Worm (Caenorhabditis elegans) whole organism, L3 larva: ENCODE measurements around the gene Y43F8B.3.

Experiments
- aly-2 ChIP-seq: fragments of 150-350 bp; optimal IDR thresholded peaks from 2 replicates; lab custom pipeline; 2014; ENCODE audit warnings: missing biosample characterization, missing genetic modification characterization
- ama-1 ChIP-seq: fragments of 150-350 bp; optimal IDR thresholded peaks from 2 replicates; lab custom pipeline; 2018
- ceh-16 ChIP-seq: sonication (generic microtip); optimal IDR thresholded peaks from 2 replicates; lab custom pipeline; 2017; ENCODE audit warnings: missing biosample characterization, missing genetic modification characterization
- lin-15B ChIP-seq: fragments of 150-350 bp; optimal IDR thresholded peaks from 2 replicates; lab custom pipeline; 2014; ENCODE audit warnings: missing biosample characterization, missing genetic modification characterization
- lin-39 ChIP-seq: fragments of 150-350 bp; optimal IDR thresholded peaks from 2 replicates; lab custom pipeline; 2018; ENCODE audit warnings: missing biosample characterization, missing genetic modification reagents, missing genetic modification characterization
- nhr-23 ChIP-seq: fragments of 150-350 bp; optimal IDR thresholded peaks from 2 replicates; lab custom pipeline; 2014; ENCODE audit warnings: missing biosample characterization, missing genetic modification reagents, missing genetic modification characterization
- sea-2 ChIP-seq: fragments of 150-350 bp; sonication (generic microtip); optimal IDR thresholded peaks from 4 replicates; lab custom pipeline; 2014; ENCODE audit warnings: missing biosample characterization, missing genetic modification reagents, missing genetic modification characterization
- tbx-2 ChIP-seq: sonication (generic microtip); optimal IDR thresholded peaks from 2 replicates; lab custom pipeline; 2016; ENCODE audit warnings: mild to moderate bottlenecking, missing genetic modification characterization, missing compliant biosample characterization

DNA sequence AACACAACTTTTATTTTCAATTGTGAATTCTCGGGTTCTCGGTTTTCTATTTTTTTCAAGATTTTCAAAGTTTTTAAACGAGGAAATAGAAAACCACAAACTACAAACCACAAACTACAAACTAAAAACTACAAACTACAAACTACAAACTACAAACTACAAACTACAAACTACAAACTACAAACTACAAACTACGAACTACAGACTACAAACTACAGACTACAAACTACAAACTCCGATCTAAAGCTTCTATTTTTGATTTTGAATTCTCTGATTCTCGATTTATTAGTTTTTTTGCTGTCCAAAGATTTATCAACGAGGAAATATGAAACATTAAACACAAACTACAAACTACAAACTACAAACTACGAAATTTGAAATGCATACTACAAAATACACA lies 47.4 kb downstream of the Y43F8B.3 start:
- TF ChIP-seq nhr-23 (tag; lab: Kevin White, UChicago) (no peak), lin-15B (tag; lab: Kevin White, UChicago) (no peak), tbx-2 (tag; lab: Kevin White, UChicago) (no peak), sea-2 (GFP tag; lab: Kevin White, UChicago) (no peak), lin-39 (tag; lab: Kevin White, UChicago) (no peak), ama-1 (lab: Kevin White, UChicago) (no peak), aly-2 (tag; lab: Kevin White, UChicago) (no peak), ceh-16 (tag; lab: Kevin White, UChicago) (no peak)
